Worm (Caenorhabditis elegans) whole organism, L3 larva: ENCODE measurements around the gene F26G1.9.

ENCODE experiments used
- ama-1 ChIP-seq: fragments of 150-350 bp; optimal IDR thresholded peaks from 2 replicates; lab custom pipeline; 2018
- lin-15B ChIP-seq: fragments of 150-350 bp; optimal IDR thresholded peaks from 2 replicates; lab custom pipeline; 2014; ENCODE audit warnings: missing biosample characterization, missing genetic modification characterization
- lin-39 ChIP-seq: fragments of 150-350 bp; optimal IDR thresholded peaks from 2 replicates; lab custom pipeline; 2018; ENCODE audit warnings: missing biosample characterization, missing genetic modification reagents, missing genetic modification characterization
- nhr-11 ChIP-seq: fragments of 150-350 bp; optimal IDR thresholded peaks from 2 replicates; lab custom pipeline; 2014; ENCODE audit warnings: missing biosample characterization, missing genetic modification characterization
- nhr-12 ChIP-seq: fragments of 150-350 bp; optimal IDR thresholded peaks from 2 replicates; lab custom pipeline; 2014; ENCODE audit warnings: missing biosample characterization, missing genetic modification characterization
- nhr-25 ChIP-seq: sonication (generic microtip); optimal IDR thresholded peaks from 2 replicates; lab custom pipeline; 2017; ENCODE audit warnings: missing biosample characterization, missing genetic modification characterization
- snpc-4 ChIP-seq: fragments of 150-350 bp; optimal IDR thresholded peaks from 2 replicates; lab custom pipeline; 2014; ENCODE audit warnings: missing biosample characterization, missing genetic modification characterization
- unc-62 ChIP-seq: fragments of 150-350 bp; sonication (generic microtip); optimal IDR thresholded peaks from 4 replicates; lab custom pipeline; 2014; ENCODE audit warnings: missing biosample characterization, missing genetic modification reagents, missing genetic modification characterization

DNA sequence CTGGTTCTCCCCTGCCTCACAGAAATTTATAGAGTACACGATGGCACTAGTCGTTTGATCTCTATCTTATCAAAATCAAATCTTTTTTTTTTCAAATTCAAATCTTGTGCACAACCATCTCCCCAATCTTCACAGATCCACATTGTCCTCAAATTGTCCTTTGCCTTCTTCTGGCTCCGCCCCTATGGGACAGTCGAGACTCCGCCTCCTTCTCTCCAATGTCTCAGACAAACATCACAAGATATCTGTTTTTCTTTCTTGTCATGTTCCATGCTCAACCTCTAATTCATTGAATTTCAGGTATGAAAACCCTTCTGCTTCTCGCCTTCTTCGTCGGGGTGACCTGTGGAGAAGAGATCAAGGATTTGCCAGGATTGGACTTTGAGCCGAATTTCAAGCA is 36.4 kb downstream of the F26G1.9 start, which contains the start of gene ctsa-1.1:
- no peak for TF ChIP-seq lin-15B (tag; lab: Kevin White, UChicago)
- no peak for TF ChIP-seq nhr-12 (tag; lab: Kevin White, UChicago)
- TF ChIP-seq ama-1 (lab: Kevin White, UChicago) = no peak
- no peak for TF ChIP-seq lin-39 (tag; lab: Kevin White, UChicago)
- no peak for TF ChIP-seq unc-62 (GFP tag; lab: Kevin White, UChicago)
- TF ChIP-seq nhr-11 (tag; lab: Kevin White, UChicago) = no peak
- no peak for TF ChIP-seq snpc-4 (tag; lab: Kevin White, UChicago)
- no peak for TF ChIP-seq nhr-25
